Fruit fly (Drosophila melanogaster) whole organism, pupa: ENCODE results near the gene CG2533.

Experiments
- CG15710 ChIP-seq: fragments of 200-800 bp; sonication (Bioruptor generic); optimal IDR thresholded peaks from 2 replicates; lab custom pipeline; 2018; ENCODE audit warnings: missing biosample characterization, mild to moderate bottlenecking, missing genetic modification characterization, moderate library complexity
- CG17806 ChIP-seq: fragments of 200-800 bp; sonication (Bioruptor generic); optimal IDR thresholded peaks from 2 replicates; lab custom pipeline; 2018; ENCODE audit warnings: missing biosample characterization, mild to moderate bottlenecking, missing genetic modification characterization, moderate library complexity
- CG32121 ChIP-seq: fragments of 200-800 bp; sonication (Bioruptor generic); IDR thresholded peaks from 2 replicates; pipeline ENCODE4 v1.3.6; 2022; ENCODE audit warnings: missing biosample characterization, missing genetic modification characterization
- CG4496 ChIP-seq: fragments of 200-800 bp; sonication (Bioruptor generic); IDR thresholded peaks from 3 replicates; pipeline ENCODE4 v1.3.6; 2022; ENCODE audit warnings: missing biosample characterization, missing genetic modification characterization
- Ets98B ChIP-seq: fragments of 200-800 bp; sonication (Bioruptor generic); IDR thresholded peaks from 2 replicates; pipeline ENCODE4 v1.3.6; 2022; ENCODE audit warnings: missing biosample characterization, missing genetic modification characterization
- Pif1A ChIP-seq: fragments of 200-800 bp; sonication (Bioruptor generic); optimal IDR thresholded peaks from 3 replicates; lab custom pipeline; 2016; ENCODE audit warnings: missing biosample characterization, missing genetic modification characterization
- Pif1B ChIP-seq: fragments of 200-800 bp; sonication (Bioruptor generic); optimal IDR thresholded peaks from 3 replicates; lab custom pipeline; 2016; ENCODE audit warnings: missing biosample characterization, missing genetic modification characterization
- Snoo ChIP-seq: fragments of 200-800 bp; sonication (Bioruptor generic); optimal IDR thresholded peaks from 3 replicates; lab custom pipeline; 2017; ENCODE audit warnings: missing biosample characterization, mild to moderate bottlenecking, missing genetic modification characterization, inconsistent platforms

DNA sequence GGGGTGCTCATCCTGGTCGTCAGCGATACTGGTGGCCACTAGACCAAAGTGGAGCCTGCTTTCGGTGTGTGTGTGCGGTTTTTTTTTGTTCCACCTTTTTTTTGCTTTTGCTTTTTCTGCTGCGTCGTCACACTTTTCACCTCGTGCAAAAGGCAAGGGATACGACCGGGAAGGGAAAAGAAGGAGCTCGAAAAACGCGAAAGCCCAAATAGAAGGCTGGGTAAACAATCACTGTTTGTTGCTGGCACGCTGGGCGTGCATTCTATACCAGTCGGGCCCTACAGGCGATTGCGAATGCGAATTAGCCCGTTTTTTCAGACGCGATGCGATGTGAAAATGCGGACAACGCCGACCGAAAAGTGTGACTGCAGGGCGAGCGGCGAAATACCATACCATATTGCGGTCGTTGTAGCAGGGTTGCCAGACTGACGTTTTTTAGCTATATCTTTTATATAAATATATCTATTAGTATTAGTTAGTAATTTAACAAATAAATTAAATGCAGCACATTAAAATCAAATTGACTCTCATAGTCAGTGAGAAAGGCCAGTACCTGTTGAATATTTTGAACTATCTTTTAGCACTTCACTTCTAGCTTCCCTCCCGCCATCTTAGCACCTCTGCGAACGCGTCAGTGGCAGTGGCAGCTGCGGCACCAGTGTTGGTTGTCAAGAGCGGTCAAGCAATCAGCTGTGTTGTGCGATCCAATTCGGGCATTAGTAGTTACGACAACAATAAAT lies 33.9 kb downstream of the CG2533 start, which contains the start of the genes Polr2A and CG11699:
- TF ChIP-seq CG17806 (no peak), CG32121 (GFP tag; lab: Robert Waterston, UW) (no peak), Snoo (tag; lab: Kevin White, UChicago) (peak; percentile 30), CG15710 (tag; lab: Kevin White, UChicago) (peak; percentile 34), CG4496 (GFP tag; lab: Robert Waterston, UW) (peak; percentile 35; the same call in 1 of the 3 replicates), Pif1A (GFP tag; lab: Kevin White, UChicago) (no peak), Pif1B (GFP tag; lab: Kevin White, UChicago) (no peak), Ets98B (GFP tag; lab: Robert Waterston, UW) (no peak)
